Fruit fly (Drosophila melanogaster) whole organism: ENCODE data around the gene CG46507.
"Not testable (repeated sequence)": the region's sequence is repeated elsewhere in the genome, so short reads cannot be mapped to it uniquely, and the experiment has no call there.

ENCODE experiments used
- CG8478 ChIP-seq: fragments of >200 bp; optimal IDR thresholded peaks from 2 replicates; lab custom pipeline; 2018; ENCODE audit warnings: inconsistent platforms
- Dll ChIP-seq: fragments of >200 bp; optimal IDR thresholded peaks from 2 replicates; lab custom pipeline; 2017
- EcR ChIP-seq, 2 experiments: fragments of >200 bp; optimal IDR thresholded peaks; 2 replicates each; lab custom pipeline; 2017; ENCODE audit warnings: missing biosample characterization in 2 of 2, missing genetic modification characterization in 2 of 2, missing genetic modification reagents in 2 of 2
- pan ChIP-seq: fragments of >200 bp; optimal IDR thresholded peaks from 2 replicates; lab custom pipeline; 2017
- psq ChIP-seq: fragments of >200 bp; optimal IDR thresholded peaks from 2 replicates; lab custom pipeline; 2017
- usp ChIP-seq: fragments of >200 bp; optimal IDR thresholded peaks from 2 replicates; lab custom pipeline; 2017; ENCODE audit warnings: missing biosample characterization, missing genetic modification characterization, mixed read lengths

CG46507 gene

dm6 chrX:22162623-22163022, at the start of gene CG46507:
Gene CG46507 (plus strand): TSS chrX:22162923.
- not testable (repeated sequence) for TF ChIP-seq usp (GFP tag; lab: Kevin White, UChicago); EcR (GFP tag; optimal IDR thresholded peaks at IDR 0.05; lab: Kevin White, UChicago); psq

dm6 chrX:22142758-22143157, 20.0 kb upstream of the CG46507 start, which contains the start of gene CG40813:
Gene CG40813 (plus strand): TSS chrX:22143058.
- not testable (repeated sequence) for TF ChIP-seq CG8478 (lab: Kevin White, UChicago); psq; Dll (lab: Kevin White, UChicago)

dm6 chrX:22147489-22147888, 15.2 kb upstream of the CG46507 start, which contains the start of gene CG46504:
Gene CG46504 (plus strand): TSS chrX:22147789.
- not testable (repeated sequence) for TF ChIP-seq psq; CG8478 (lab: Kevin White, UChicago); Dll (lab: Kevin White, UChicago)

dm6 chrX:22152542-22152941, 10.2 kb upstream of the CG46507 start, which contains the start of gene CG46505:
Gene CG46505 (plus strand): TSS chrX:22152842.
- not testable (repeated sequence) for TF ChIP-seq Dll (lab: Kevin White, UChicago); psq; EcR (GFP tag; optimal IDR thresholded peaks at IDR 0.05; lab: Kevin White, UChicago)

dm6 chrX:22157587-22157986, 5.1 kb upstream of the CG46507 start, which contains the start of gene CG46506:
Gene CG46506 (plus strand): TSS chrX:22157887.
- not testable (repeated sequence) for TF ChIP-seq psq; usp (GFP tag; lab: Kevin White, UChicago); pan

dm6 chrX:22167355-22167754, 4.6 kb downstream of the CG46507 start, which contains the start of gene CG46508:
Gene CG46508 (plus strand): TSS chrX:22167655.
- TF ChIP-seq usp (GFP tag; lab: Kevin White, UChicago); psq; Dll (lab: Kevin White, UChicago): not testable (repeated sequence)

- TF ChIP-seq pan; EcR (GFP tag; optimal IDR thresholded peaks at IDR 0.05; lab: Kevin White, UChicago); usp (GFP tag; lab: Kevin White, UChicago): not testable (repeated sequence)
These were observed 9.6 kb downstream of the CG46507 start, which contains the start of gene CG46509 for dm6 chrX:22172341-22172740. Gene CG46509 (plus strand): TSS chrX:22172641.

- TF ChIP-seq CG8478 (lab: Kevin White, UChicago); usp (GFP tag; lab: Kevin White, UChicago); pan: not testable (repeated sequence)
These were observed 14.5 kb downstream of the CG46507 start, which contains the start of gene CG46510 for dm6 chrX:22177205-22177604. Gene CG46510 (plus strand): TSS chrX:22177505.

- TF ChIP-seq EcR (GFP tag; optimal IDR thresholded peaks at IDR 0.05; lab: Kevin White, UChicago); usp (GFP tag; lab: Kevin White, UChicago); psq: not testable (repeated sequence)
These were observed 19.5 kb downstream of the CG46507 start, which contains the start of gene CG46511 for dm6 chrX:22182193-22182592. Gene CG46511 (plus strand): TSS chrX:22182493.

- TF ChIP-seq EcR (GFP tag; optimal IDR thresholded peaks at IDR 0.05; lab: Kevin White, UChicago); usp (GFP tag; lab: Kevin White, UChicago); pan: not testable (repeated sequence)
These were observed 24.3 kb downstream of the CG46507 start, which contains the start of gene CG46512 for dm6 chrX:22187070-22187469. Gene CG46512 (plus strand): TSS chrX:22187370.

dm6 chrX:22191973-22192372, 29.2 kb downstream of the CG46507 start, which contains the start of gene CG46513:
Gene CG46513 (plus strand): TSS chrX:22192273.
- not testable (repeated sequence) for TF ChIP-seq CG8478 (lab: Kevin White, UChicago); EcR (GFP tag; optimal IDR thresholded peaks at IDR 0.05; lab: Kevin White, UChicago); usp (GFP tag; lab: Kevin White, UChicago)

- TF ChIP-seq usp (GFP tag; lab: Kevin White, UChicago); EcR (GFP tag; optimal IDR thresholded peaks at IDR 0.05; lab: Kevin White, UChicago); psq: not testable (repeated sequence)
These were observed 34.2 kb downstream of the CG46507 start, which contains the start of gene CG46514 for dm6 chrX:22196874-22197273. Gene CG46514 (plus strand): TSS chrX:22197174.

dm6 chrX:22201883-22202282, 39.2 kb downstream of the CG46507 start, which contains the start of gene CG46515:
Gene CG46515 (plus strand): TSS chrX:22202183.
- TF ChIP-seq psq; EcR (GFP tag; optimal IDR thresholded peaks at IDR 0.05; lab: Kevin White, UChicago); Dll (lab: Kevin White, UChicago): not testable (repeated sequence)
